Worm (Caenorhabditis elegans) whole organism, young adult: Measurements from ENCODE around the gene C26G2.2.

Experiments
- B0261.1 ChIP-seq: sonication (generic microtip); optimal IDR thresholded peaks from 2 replicates; lab custom pipeline; 2016; ENCODE audit warnings: mild to moderate bottlenecking, missing genetic modification characterization, moderate library complexity, missing compliant biosample characterization
- T07F8.4 ChIP-seq: sonication (generic microtip); optimal IDR thresholded peaks from 2 replicates; lab custom pipeline; 2016; ENCODE audit warnings: mild to moderate bottlenecking, missing genetic modification characterization, moderate library complexity, missing compliant biosample characterization
- T26A5.8 ChIP-seq: sonication (generic microtip); optimal IDR thresholded peaks from 2 replicates; lab custom pipeline; 2016; ENCODE audit warnings: missing genetic modification characterization, missing compliant biosample characterization
- ama-1 ChIP-seq, 3 experiments: fragments of 150-350 bp in 1 of 3; sonication (generic microtip) in 2 of 3; optimal IDR thresholded peaks; 2 replicates each; lab custom pipeline; 2014 to 2018; ENCODE audit warnings: missing biosample characterization in 2 of 3, missing genetic modification characterization in 2 of 3, missing genetic modification reagents in 2 of 3
- aptf-2 ChIP-seq: fragments of 200-800 bp; sonication (Bioruptor generic); conservative IDR thresholded peaks from 2 replicates; pipeline ENCODE4 v1.3.6; 2022; ENCODE audit warnings: missing genetic modification reagents, missing genetic modification characterization, missing compliant biosample characterization
- cebp-1 ChIP-seq, 2 experiments: fragments of 200-800 bp in 1 of 2; sonication (Bioruptor generic) in 1 of 2; sonication (generic microtip) in 1 of 2; IDR thresholded peaks in 1 of 2; optimal IDR thresholded peaks in 1 of 2; 2 replicates each; pipeline versions ENCODE4 v1.3.6 to Lab custom; 2017 to 2022; ENCODE audit warnings: missing compliant biosample characterization in 2 of 2, missing genetic modification characterization in 2 of 2, mild to moderate bottlenecking in 1 of 2, missing genetic modification reagents in 1 of 2, moderate library complexity in 1 of 2
- ceh-58 ChIP-seq: fragments of 200-800 bp; sonication (Bioruptor generic); IDR thresholded peaks from 2 replicates; pipeline ENCODE4 v1.3.6; 2022; ENCODE audit warnings: missing genetic modification characterization, missing compliant biosample characterization
- hlh-26 ChIP-seq: fragments of 200-800 bp; sonication (Bioruptor generic); conservative IDR thresholded peaks from 2 replicates; pipeline ENCODE4 v1.3.6; 2022; ENCODE audit warnings: missing genetic modification reagents, missing genetic modification characterization, missing compliant biosample characterization
- nfya-1 ChIP-seq: sonication (generic microtip); optimal IDR thresholded peaks from 2 replicates; lab custom pipeline; 2017; ENCODE audit warnings: antibody characterized with exemption, missing compliant biosample characterization, missing genetic modification characterization, borderline replicate concordance; ENCODE audit not compliant: insufficient read depth
- pbrm-1 ChIP-seq: fragments of 200-800 bp; sonication (Bioruptor generic); IDR thresholded peaks from 2 replicates; pipeline ENCODE4 v1.3.6; 2022; ENCODE audit warnings: missing genetic modification reagents, missing genetic modification characterization, missing compliant biosample characterization
- rcor-1 ChIP-seq: fragments of 200-800 bp; sonication (Bioruptor generic); IDR thresholded peaks from 2 replicates; pipeline ENCODE4 v1.3.6; 2022; ENCODE audit warnings: missing genetic modification reagents, missing genetic modification characterization, missing compliant biosample characterization
- sea-2 ChIP-seq: fragments of 200-800 bp; sonication (Bioruptor generic); IDR thresholded peaks from 2 replicates; pipeline ENCODE4 v1.3.6; 2022; ENCODE audit warnings: missing genetic modification characterization, missing compliant biosample characterization
- snpc-1.1 ChIP-seq: sonication (generic microtip); optimal IDR thresholded peaks from 2 replicates; lab custom pipeline; 2017; ENCODE audit warnings: missing genetic modification characterization, mild to moderate bottlenecking, missing compliant biosample characterization, antibody characterized with exemption, moderate library complexity, missing genotype, missing genetic modification reagents; ENCODE audit not compliant: insufficient read depth
- xnd-1 ChIP-seq: sonication (generic microtip); optimal IDR thresholded peaks from 2 replicates; lab custom pipeline; 2016; ENCODE audit warnings: missing genotype, missing genetic modification reagents, missing genetic modification characterization, missing compliant biosample characterization

DNA sequence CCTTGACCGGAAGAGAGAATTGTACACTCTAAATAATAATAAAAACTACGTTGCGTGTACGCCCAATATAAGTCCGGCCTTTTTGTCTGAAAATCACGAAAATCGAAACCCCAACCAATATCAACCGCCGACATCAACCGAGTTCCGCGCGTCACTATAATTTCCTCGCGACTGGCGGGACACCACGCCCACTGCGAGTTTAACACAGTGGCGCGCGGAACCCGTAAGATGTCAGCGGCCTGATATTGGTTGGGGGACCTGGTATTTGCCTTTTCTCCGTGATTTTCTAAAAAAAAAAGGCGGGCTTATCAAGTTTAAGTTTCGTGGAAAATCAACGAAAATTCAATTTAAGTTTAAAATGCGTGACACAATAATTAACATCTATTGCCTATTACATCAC, 16.3 kb downstream of the C26G2.2 start:
- TF ChIP-seq B0261.1 (tag; lab: Kevin White, UChicago) (no peak), ama-1 (optimal IDR thresholded peaks at IDR 0.05; lab: Kevin White, UChicago) (no peak), ama-1 (GFP tag; optimal IDR thresholded peaks at IDR 0.05; lab: Kevin White, UChicago) (no peak), hlh-26 (GFP tag; lab: Robert Waterston, UW) (no peak), T26A5.8 (tag; lab: Kevin White, UChicago) (no peak), T07F8.4 (tag; lab: Kevin White, UChicago) (no peak), rcor-1 (GFP tag; lab: Robert Waterston, UW) (no peak), nfya-1 (no peak), sea-2 (GFP tag; lab: Robert Waterston, UW) (no peak), snpc-1.1 (tag; lab: Kevin White, UChicago) (no peak), xnd-1 (no peak), cebp-1 (GFP tag; IDR thresholded peaks at IDR 0.05; lab: Robert Waterston, UW) (no peak), cebp-1 (tag; optimal IDR thresholded peaks at IDR 0.05; lab: Kevin White, UChicago) (no peak), pbrm-1 (GFP tag; lab: Robert Waterston, UW) (no peak), aptf-2 (GFP tag; lab: Robert Waterston, UW) (no peak), ceh-58 (no peak)
